Worm (Caenorhabditis elegans) whole organism, L4 larva: ENCODE measurements around the gene nlp-34.

Experiments
- F26F4.8 ChIP-seq: fragments of 200-800 bp; sonication (Bioruptor generic); conservative IDR thresholded peaks from 2 replicates; pipeline ENCODE4 v1.3.6; 2022; ENCODE audit warnings: missing genetic modification characterization, missing compliant biosample characterization
- F37D6.2 ChIP-seq: sonication (generic microtip); optimal IDR thresholded peaks from 2 replicates; lab custom pipeline; 2016; ENCODE audit warnings: mild to moderate bottlenecking, missing genetic modification characterization, missing compliant biosample characterization
- T20F7.1 ChIP-seq: fragments of 200-800 bp; sonication (Bioruptor generic); optimal IDR thresholded peaks from 2 replicates; lab custom pipeline; 2018; ENCODE audit warnings: mild to moderate bottlenecking, missing genetic modification characterization, missing compliant biosample characterization
- Y105C5A.15 ChIP-seq: fragments of 200-800 bp; sonication (Bioruptor generic); IDR thresholded peaks from 2 replicates; pipeline ENCODE4 v1.3.6; 2022; ENCODE audit warnings: missing genetic modification characterization, missing compliant biosample characterization
- Y48G9A.11 ChIP-seq: fragments of 200-800 bp; sonication (Bioruptor generic); IDR thresholded peaks from 2 replicates; pipeline ENCODE4 v1.3.6; 2022; ENCODE audit warnings: missing genetic modification reagents, missing genetic modification characterization, missing compliant biosample characterization
- Y5F2A.4 ChIP-seq: fragments of 200-800 bp; sonication (Bioruptor generic); optimal IDR thresholded peaks from 2 replicates; lab custom pipeline; 2018; ENCODE audit warnings: mild to moderate bottlenecking, missing genetic modification characterization, missing compliant biosample characterization
- ZK546.5 ChIP-seq, 2 experiments: sonication (generic microtip); optimal IDR thresholded peaks; 2 replicates each; lab custom pipeline; 2017; ENCODE audit warnings: missing biosample characterization in 2 of 2, missing genetic modification characterization in 2 of 2
- aha-1 ChIP-seq: fragments of 150-350 bp; peaks from one replicate; lab custom pipeline; 2014; ENCODE audit warnings: missing biosample characterization, missing genetic modification characterization
- aly-2 ChIP-seq: sonication (generic microtip); optimal IDR thresholded peaks from 2 replicates; lab custom pipeline; 2018; ENCODE audit warnings: missing biosample characterization, missing genetic modification characterization
- ama-1 ChIP-seq: fragments of 150-350 bp; optimal IDR thresholded peaks from 2 replicates; lab custom pipeline; 2014; ENCODE audit warnings: inconsistent platforms, mixed read lengths
- arid-1 ChIP-seq: fragments of 200-800 bp; sonication (Bioruptor generic); conservative IDR thresholded peaks from 2 replicates; pipeline ENCODE4 v1.3.6; 2022; ENCODE audit warnings: missing genetic modification reagents, missing genetic modification characterization, missing compliant biosample characterization
- ceh-62 ChIP-seq: sonication (generic microtip); optimal IDR thresholded peaks from 2 replicates; lab custom pipeline; 2017; ENCODE audit warnings: missing biosample characterization, missing genetic modification characterization
- ces-1 ChIP-seq: fragments of 150-350 bp; sonication (generic microtip); optimal IDR thresholded peaks from 4 replicates; lab custom pipeline; 2014; ENCODE audit warnings: missing biosample characterization, missing genetic modification reagents, missing genetic modification characterization
- cey-2 ChIP-seq: sonication (generic microtip); optimal IDR thresholded peaks from 3 replicates; lab custom pipeline; 2017; ENCODE audit warnings: missing genetic modification characterization, mild to moderate bottlenecking, missing compliant biosample characterization, antibody characterized with exemption, borderline replicate concordance; ENCODE audit not compliant: insufficient read depth
- daf-16 ChIP-seq, 3 experiments: sonication (generic microtip); optimal IDR thresholded peaks; 2 replicates each; lab custom pipeline; 2016 to 2017; ENCODE audit warnings: missing genetic modification characterization in 3 of 3, missing genetic modification reagents in 3 of 3, mild to moderate bottlenecking in 2 of 3, missing compliant biosample characterization in 2 of 3, missing biosample characterization in 1 of 3, moderate library complexity in 1 of 3
- dmd-6 ChIP-seq: fragments of 200-800 bp; sonication (Bioruptor generic); IDR thresholded peaks from 2 replicates; pipeline ENCODE4 v1.3.6; 2022; ENCODE audit warnings: missing genetic modification reagents, missing genetic modification characterization, missing compliant biosample characterization
- dmd-8 ChIP-seq: fragments of 200-800 bp; sonication (Bioruptor generic); IDR thresholded peaks from 2 replicates; pipeline ENCODE4 v1.3.6; 2022; ENCODE audit warnings: missing genetic modification characterization, missing compliant biosample characterization
- egl-27 ChIP-seq: sonication (generic microtip); optimal IDR thresholded peaks from 3 replicates; lab custom pipeline; 2017; ENCODE audit warnings: missing biosample characterization, missing genetic modification reagents, missing genetic modification characterization
- egl-43 ChIP-seq: fragments of 200-800 bp; sonication (Bioruptor generic); IDR thresholded peaks from 2 replicates; pipeline ENCODE4 v1.3.6; 2022; ENCODE audit warnings: missing genetic modification reagents, missing genetic modification characterization, missing compliant biosample characterization
- fkh-10 ChIP-seq: fragments of 150-350 bp; optimal IDR thresholded peaks from 2 replicates; lab custom pipeline; 2014; ENCODE audit warnings: missing biosample characterization, missing genetic modification reagents, missing genetic modification characterization
- fos-1 ChIP-seq: fragments of 150-350 bp; optimal IDR thresholded peaks from 2 replicates; lab custom pipeline; 2014; ENCODE audit warnings: missing biosample characterization, missing genetic modification characterization
- gei-8 ChIP-seq: fragments of 200-800 bp; sonication (Bioruptor generic); optimal IDR thresholded peaks from 2 replicates; lab custom pipeline; 2018; ENCODE audit warnings: mild to moderate bottlenecking, missing genetic modification characterization, missing compliant biosample characterization
- hmg-1.1 ChIP-seq: fragments of 200-800 bp; sonication (Bioruptor generic); IDR thresholded peaks from 2 replicates; pipeline ENCODE4 v1.3.6; 2022; ENCODE audit warnings: missing genetic modification reagents, missing genetic modification characterization, missing compliant biosample characterization
- jun-1 ChIP-seq: fragments of 150-350 bp; optimal IDR thresholded peaks from 2 replicates; lab custom pipeline; 2014; ENCODE audit warnings: missing biosample characterization, missing genetic modification reagents, missing genetic modification characterization
- lin-13 ChIP-seq: fragments of 150-350 bp; optimal IDR thresholded peaks from 2 replicates; lab custom pipeline; 2014; ENCODE audit warnings: missing biosample characterization, missing genetic modification reagents, missing genetic modification characterization
- lin-39 ChIP-seq: fragments of 150-350 bp; optimal IDR thresholded peaks from 2 replicates; lab custom pipeline; 2014; ENCODE audit warnings: missing biosample characterization, missing genetic modification reagents, missing genetic modification characterization
- nhr-11 ChIP-seq: fragments of 150-350 bp; optimal IDR thresholded peaks from 2 replicates; lab custom pipeline; 2014; ENCODE audit warnings: missing biosample characterization, missing genetic modification characterization
- nhr-28 ChIP-seq: fragments of 150-350 bp; optimal IDR thresholded peaks from 2 replicates; lab custom pipeline; 2014; ENCODE audit warnings: missing biosample characterization, missing genetic modification characterization
- php-3 ChIP-seq: fragments of 200-800 bp; sonication (Bioruptor generic); IDR thresholded peaks from 2 replicates; pipeline ENCODE4 v1.3.6; 2022; ENCODE audit warnings: missing genetic modification reagents, missing genetic modification characterization, missing compliant biosample characterization
- rbr-2 ChIP-seq: sonication (generic microtip); optimal IDR thresholded peaks from 2 replicates; lab custom pipeline; 2016; ENCODE audit warnings: missing genotype, missing genetic modification characterization, missing compliant biosample characterization
- sdz-12 ChIP-seq: fragments of 200-800 bp; sonication (Bioruptor generic); optimal IDR thresholded peaks from 2 replicates; lab custom pipeline; 2018; ENCODE audit warnings: mild to moderate bottlenecking, missing genetic modification characterization, missing compliant biosample characterization
- set-16 ChIP-seq: fragments of 200-800 bp; sonication (Bioruptor generic); IDR thresholded peaks from 2 replicates; pipeline ENCODE4 v1.3.6; 2022; ENCODE audit warnings: missing genetic modification reagents, missing genetic modification characterization, missing compliant biosample characterization
- skn-1 ChIP-seq: fragments of 150-350 bp; optimal IDR thresholded peaks from 2 replicates; lab custom pipeline; 2014; ENCODE audit warnings: missing biosample characterization, missing genetic modification characterization
- tag-97 ChIP-seq: fragments of 200-800 bp; sonication (Bioruptor generic); IDR thresholded peaks from 2 replicates; pipeline ENCODE4 v1.3.6; 2022; ENCODE audit warnings: missing genetic modification characterization, missing compliant biosample characterization
- ztf-11 ChIP-seq: fragments of 150-350 bp; optimal IDR thresholded peaks from 2 replicates; lab custom pipeline; 2014; ENCODE audit warnings: missing biosample characterization, missing genetic modification characterization

Gene nlp-34

ce11 chrV:3961235-3961634 is 17.7 kb downstream of the nlp-34 start, which contains the start of gene cyp-34A6:
cyp-34A6 (minus strand) TSS chrV:3961335.
- TF ChIP-seq jun-1 (no peak), arid-1 (no peak), daf-16 (GFP tag; optimal IDR thresholded peaks at IDR 0.05; lab: Kevin White, UChicago) (no peak), daf-16 (tag; optimal IDR thresholded peaks at IDR 0.05; lab: Kevin White, UChicago) (peak; percentile 49)
- TF ChIP-seq, all 104 proteins: peak for 1

DNA sequence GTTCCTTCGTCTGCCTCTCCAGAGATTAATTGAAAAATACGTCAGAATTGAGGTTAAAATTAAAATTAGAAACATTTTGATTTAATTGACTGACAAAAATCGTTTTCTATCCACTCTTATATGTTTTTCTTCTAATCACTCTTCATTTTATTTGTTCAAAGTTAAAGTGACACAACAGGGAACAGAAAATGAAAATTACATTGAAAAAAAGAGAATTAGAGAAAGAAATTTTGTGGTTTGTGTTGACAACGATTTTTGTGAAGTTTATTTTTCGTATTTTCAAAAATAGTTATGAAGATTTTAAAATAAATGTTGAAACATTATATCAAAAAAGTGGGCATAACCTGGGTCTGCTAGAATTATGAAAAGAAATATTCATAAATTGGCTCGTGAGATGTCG is 21.3 kb downstream of the nlp-34 start, which contains the start of gene cyp-34A5:
cyp-34A5 (minus strand) TSS at position 101 of the 400 bp plus-strand sequence.
- TF ChIP-seq nhr-28 (peak; percentile 49), tag-97 (GFP tag; lab: Robert Waterston, UW) (no peak), dmd-8 (GFP tag; lab: Robert Waterston, UW) (no peak), egl-27 (tag; lab: Kevin White, UChicago) (no peak)

DNA sequence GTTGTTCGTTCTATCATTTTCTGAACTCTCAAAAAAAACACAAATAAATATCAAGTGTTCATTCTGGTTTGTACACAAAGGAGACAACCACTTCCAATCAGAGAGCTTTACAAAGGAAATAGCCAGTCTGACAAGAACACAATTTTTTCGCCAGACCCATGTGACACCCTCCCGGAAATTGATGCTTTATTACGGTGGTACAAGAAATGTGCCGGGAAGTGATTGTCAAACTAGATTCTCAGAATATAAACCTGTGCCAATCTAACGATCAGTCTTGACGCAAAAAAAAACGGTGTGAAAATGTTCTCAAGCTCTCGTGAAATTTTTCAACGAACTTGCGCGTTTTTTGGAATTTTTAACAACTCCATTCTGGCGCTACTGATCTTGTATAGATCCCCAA is 25.2 kb downstream of the nlp-34 start, which contains the start of gene str-247:
str-247 (plus strand) TSS at position 301 of the 400 bp plus-strand sequence.
- TF ChIP-seq ztf-11 (tag; lab: Kevin White, UChicago), result no peak
- TF ChIP-seq ZK546.5 (tag; optimal IDR thresholded peaks at IDR 0.05; lab: Kevin White, UChicago), result no peak
- TF ChIP-seq set-16 (GFP tag; lab: Robert Waterston, UW), result no peak
- TF ChIP-seq Y105C5A.15 (GFP tag; lab: Robert Waterston, UW), result no peak
- TF ChIP-seq lin-13 (GFP tag; lab: Kevin White, UChicago), result no peak
- no peak for TF ChIP-seq ama-1 (lab: Kevin White, UChicago)
- no peak for TF ChIP-seq rbr-2
- TF ChIP-seq nhr-11 (tag; lab: Kevin White, UChicago), result no peak
- no peak for TF ChIP-seq T20F7.1
- TF ChIP-seq Y5F2A.4 (GFP tag; lab: Kevin White, UChicago), result no peak
- TF ChIP-seq cey-2 (tag; lab: Kevin White, UChicago), result no peak
- no peak for TF ChIP-seq dmd-8 (GFP tag; lab: Robert Waterston, UW)
- no peak for TF ChIP-seq gei-8 (GFP tag; lab: Kevin White, UChicago)
- TF ChIP-seq F26F4.8 (GFP tag; lab: Robert Waterston, UW), result no peak
- no peak for TF ChIP-seq tag-97 (GFP tag; lab: Robert Waterston, UW)
- no peak for TF ChIP-seq F37D6.2 (tag; lab: Kevin White, UChicago)
- TF ChIP-seq skn-1, result no peak
- no peak for TF ChIP-seq fos-1
- no peak for TF ChIP-seq lin-39 (tag; lab: Kevin White, UChicago)

- TF ChIP-seq dmd-6 (GFP tag; lab: Robert Waterston, UW) (no peak), daf-16 (GFP tag; optimal IDR thresholded peaks at IDR 0.05; lab: Kevin White, UChicago) (no peak), daf-16 (tag; optimal IDR thresholded peaks at IDR 0.05; lab: Kevin White, UChicago) (peak; percentile 66), aha-1 (tag; lab: Kevin White, UChicago) (peak; percentile 65)
Measured at ce11 chrV:3949723-3950122, 29.2 kb downstream of the nlp-34 start, which contains the start of gene dach-1. dach-1 (plus strand) TSS chrV:3950023.

DNA sequence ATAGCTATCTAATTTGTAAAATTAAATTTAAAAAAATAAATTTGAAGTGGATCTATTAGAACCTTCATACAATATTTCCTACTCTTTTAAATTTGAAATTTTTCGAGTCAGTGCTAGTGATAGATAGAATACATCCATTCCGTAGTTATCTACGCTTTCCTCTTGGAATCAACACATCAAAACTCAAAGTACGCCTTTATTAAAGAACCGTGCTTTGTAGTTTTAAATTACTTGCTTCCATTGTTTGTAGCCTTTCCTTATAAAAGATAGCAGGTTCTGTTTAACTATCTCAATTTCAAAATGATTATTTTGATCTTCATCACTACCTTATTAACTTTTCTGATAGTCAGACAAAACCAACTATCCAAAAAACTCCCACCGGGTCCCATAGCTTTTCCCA is 33.9 kb downstream of the nlp-34 start, which contains the start of gene cyp-35B3:
cyp-35B3 (plus strand) TSS at position 301 of the 400 bp plus-strand sequence.
- no peak for TF ChIP-seq php-3
- no peak for TF ChIP-seq fos-1
- no peak for TF ChIP-seq egl-43 (GFP tag; lab: Robert Waterston, UW)
- TF ChIP-seq Y48G9A.11 (GFP tag; lab: Robert Waterston, UW), result no peak
- TF ChIP-seq sdz-12 (GFP tag; lab: Kevin White, UChicago), result no peak
- no peak for TF ChIP-seq aly-2 (tag; lab: Kevin White, UChicago)
- no peak for TF ChIP-seq ces-1 (GFP tag; lab: Kevin White, UChicago)
- TF ChIP-seq skn-1, result no peak
- no peak for TF ChIP-seq dmd-6 (GFP tag; lab: Robert Waterston, UW)
- no peak for TF ChIP-seq hmg-1.1 (GFP tag; lab: Robert Waterston, UW)
- no peak for TF ChIP-seq ceh-62
- no peak for TF ChIP-seq fkh-10 (GFP tag; lab: Kevin White, UChicago)
- TF ChIP-seq Y105C5A.15 (GFP tag; lab: Robert Waterston, UW), result no peak
